In the genomic region with DNA sequence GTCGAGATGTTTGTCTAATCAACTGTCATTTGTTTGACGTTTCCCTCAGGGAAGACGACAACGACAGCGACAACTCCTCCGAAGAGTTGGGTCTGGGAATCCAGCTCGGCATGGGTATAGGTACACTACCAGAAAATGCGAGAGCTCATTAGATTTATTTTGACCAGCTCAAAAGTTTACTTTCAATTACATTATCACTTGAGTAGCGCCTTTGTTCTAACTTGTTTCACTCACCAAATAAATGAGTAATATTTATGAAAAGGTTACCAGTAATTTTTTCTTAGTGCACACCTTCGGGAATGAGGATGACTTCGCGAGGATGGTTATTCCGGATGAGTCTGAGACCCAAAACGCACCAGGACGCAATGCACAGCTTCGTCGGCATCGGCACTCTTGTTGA, we compare ENCODE assay signal across 1 fruit fly cellular context.
TF ChIP-seq lines count a peak whose summit lies in the region.

No protein-coding gene starts in this region.

TF ChIP-seq in whole organism, embryonic, 481 proteins besides CTCF, POLR2A, EP300 and RAD21 (continued from another document and continues in another):
- TF ChIP-seq cg (GFP tag; optimal IDR thresholded peaks at IDR 0.05; lab: Kevin White, UChicago), result no peak
- TF ChIP-seq ind (GFP tag; optimal IDR thresholded peaks at IDR 0.05; lab: Kevin White, UChicago), result peak; percentile 54
- peak; percentile 54 for TF ChIP-seq esg (GFP tag; conservative IDR thresholded peaks at IDR 0.05; lab: Robert Waterston, UW)
- no peak for TF ChIP-seq Poxn (GFP tag; IDR thresholded peaks at IDR 0.05; lab: Robert Waterston, UW)
- no peak for TF ChIP-seq sim (GFP tag; IDR thresholded peaks at IDR 0.05; lab: Robert Waterston, UW)
- TF ChIP-seq Mrtf (GFP tag; IDR thresholded peaks at IDR 0.05; lab: Robert Waterston, UW), result peak; percentile 26; the same call in 1 of the 3 replicates
- TF ChIP-seq Atf-2 (GFP tag; optimal IDR thresholded peaks at IDR 0.05; lab: Kevin White, UChicago), result peak; percentile 31
- peak; percentile 38 for TF ChIP-seq CG12155 (GFP tag; optimal IDR thresholded peaks at IDR 0.05; lab: Kevin White, UChicago)
- TF ChIP-seq zfh2 (GFP tag; optimal IDR thresholded peaks at IDR 0.05; lab: Kevin White, UChicago), result no peak
- TF ChIP-seq Max (GFP tag; optimal IDR thresholded peaks at IDR 0.05; lab: Kevin White, UChicago), result peak; percentile 16
- TF ChIP-seq da (GFP tag; optimal IDR thresholded peaks at IDR 0.05; lab: Kevin White, UChicago), result no peak
- no peak for TF ChIP-seq Lpt (GFP tag; optimal IDR thresholded peaks at IDR 0.05; lab: Kevin White, UChicago)
- TF ChIP-seq CG42726 (GFP tag; IDR thresholded peaks at IDR 0.05; lab: Robert Waterston, UW; ENCODE audit: partially characterized antibody), result no peak
- peak; percentile 20 for TF ChIP-seq CG1792 (GFP tag; optimal IDR thresholded peaks at IDR 0.05; lab: Kevin White, UChicago)
- TF ChIP-seq ap (GFP tag; IDR thresholded peaks at IDR 0.05; lab: Robert Waterston, UW), result peak; percentile 16; the same call in 1 of the 2 replicates
- TF ChIP-seq CG1603 (tag; optimal IDR thresholded peaks at IDR 0.05; lab: Kevin White, UChicago), result peak; percentile 83
- peak; percentile 28 for TF ChIP-seq HmgZ (tag; optimal IDR thresholded peaks at IDR 0.05; lab: Kevin White, UChicago)
- TF ChIP-seq cwo (GFP tag; optimal IDR thresholded peaks at IDR 0.05; lab: Kevin White, UChicago), result peak; percentile 28
- TF ChIP-seq zf30C (GFP tag; optimal IDR thresholded peaks at IDR 0.05; lab: Kevin White, UChicago), result peak; percentile 42
- peak; percentile 62 for TF ChIP-seq onecut (GFP tag; IDR thresholded peaks at IDR 0.05; lab: Robert Waterston, UW)
- TF ChIP-seq sug (tag; optimal IDR thresholded peaks at IDR 0.05; lab: Kevin White, UChicago), result peak; percentile 4
- TF ChIP-seq unpg (GFP tag; optimal IDR thresholded peaks at IDR 0.05; lab: Kevin White, UChicago), result peak; percentile 67
- peak; percentile 12 for TF ChIP-seq NC2α (GFP tag; optimal IDR thresholded peaks at IDR 0.05; lab: Kevin White, UChicago)
- TF ChIP-seq MESR4 (GFP tag; optimal IDR thresholded peaks at IDR 0.05; lab: Kevin White, UChicago), result no peak
- no peak for TF ChIP-seq cas (GFP tag; IDR thresholded peaks at IDR 0.05; lab: Robert Waterston, UW)
- TF ChIP-seq ase (GFP tag; IDR thresholded peaks at IDR 0.05; lab: Robert Waterston, UW), result peak; percentile 52; the same call in 1 of the 3 replicates
- peak; percentile 62 for TF ChIP-seq CG30403 (GFP tag; optimal IDR thresholded peaks at IDR 0.05; lab: Kevin White, UChicago)
- TF ChIP-seq Adf1 (GFP tag; IDR thresholded peaks at IDR 0.05; lab: Robert Waterston, UW), result no peak
- TF ChIP-seq Hey (tag; optimal IDR thresholded peaks at IDR 0.05; lab: Kevin White, UChicago), result no peak
- TF ChIP-seq caup (GFP tag; optimal IDR thresholded peaks at IDR 0.05; lab: Kevin White, UChicago; ENCODE audit: severe bottlenecking), result peak; percentile 62
- TF ChIP-seq Camta (GFP tag; optimal IDR thresholded peaks at IDR 0.05; lab: Kevin White, UChicago), result peak; percentile 53
- TF ChIP-seq Gsc (GFP tag; IDR thresholded peaks at IDR 0.05; lab: Robert Waterston, UW), result no peak
- TF ChIP-seq Stat92E (GFP tag; optimal IDR thresholded peaks at IDR 0.05; lab: Kevin White, UChicago), result no peak
- TF ChIP-seq CG4282 (GFP tag; optimal IDR thresholded peaks at IDR 0.05; lab: Kevin White, UChicago), result no peak
- peak; percentile 79 for TF ChIP-seq CG2678 (tag; optimal IDR thresholded peaks at IDR 0.05; lab: Kevin White, UChicago)
- no peak for TF ChIP-seq Sin3A (optimal IDR thresholded peaks at IDR 0.05; lab: Kevin White, UChicago)
- TF ChIP-seq aop (GFP tag; IDR thresholded peaks at IDR 0.05; lab: Robert Waterston, UW), result no peak
- peak; percentile 26; the same call in 1 of the 2 replicates for TF ChIP-seq CG32772 (GFP tag; IDR thresholded peaks at IDR 0.05; lab: Robert Waterston, UW)
- peak in 1 of 2 experiments; percentile 43 for TF ChIP-seq Eip74EF (GFP tag; optimal IDR thresholded peaks at IDR 0.05; lab: Kevin White, UChicago)
- peak; percentile 46 for TF ChIP-seq D19A (tag; optimal IDR thresholded peaks at IDR 0.05; lab: Kevin White, UChicago)
- TF ChIP-seq sisA (GFP tag; IDR thresholded peaks at IDR 0.05; lab: Robert Waterston, UW), result peak; percentile 61; the same call in 1 of the 2 replicates
- TF ChIP-seq Ada2b (GFP tag; IDR thresholded peaks at IDR 0.05; lab: Robert Waterston, UW), result peak; percentile 53; the same call in 1 of the 2 replicates
- peak; percentile 28 for TF ChIP-seq mam (GFP tag; optimal IDR thresholded peaks at IDR 0.05; lab: Kevin White, UChicago)
- peak; percentile 69 for TF ChIP-seq Xbp1 (GFP tag; optimal IDR thresholded peaks at IDR 0.05; lab: Kevin White, UChicago)
- TF ChIP-seq CG4360 (GFP tag; IDR thresholded peaks at IDR 0.05; lab: Robert Waterston, UW), result no peak
- TF ChIP-seq CG6272 (GFP tag; IDR thresholded peaks at IDR 0.05; lab: Robert Waterston, UW), result peak; percentile 47; the same call in 1 of the 2 replicates
- TF ChIP-seq crp (GFP tag; optimal IDR thresholded peaks at IDR 0.05; lab: Kevin White, UChicago), result no peak
- peak; percentile 71 for TF ChIP-seq Awh (GFP tag; IDR thresholded peaks at IDR 0.05; lab: Robert Waterston, UW)
- no peak for TF ChIP-seq HLH4C (GFP tag; IDR thresholded peaks at IDR 0.05; lab: Robert Waterston, UW; ENCODE audit: partially characterized antibody)
- no peak for TF ChIP-seq CG15696 (tag; optimal IDR thresholded peaks at IDR 0.05; lab: Kevin White, UChicago)
- TF ChIP-seq CG12219 (GFP tag; optimal IDR thresholded peaks at IDR 0.05; lab: Kevin White, UChicago), result peak; percentile 60
- TF ChIP-seq Pdp1 (GFP tag; optimal IDR thresholded peaks at IDR 0.05; lab: Kevin White, UChicago), result peak; percentile 59 to 64
- TF ChIP-seq jing (GFP tag; optimal IDR thresholded peaks at IDR 0.05; lab: Kevin White, UChicago), result peak; percentile 51
- TF ChIP-seq CG16779 (GFP tag; IDR thresholded peaks at IDR 0.05; lab: Robert Waterston, UW), result no peak
- TF ChIP-seq D (optimal IDR thresholded peaks at IDR 0.05; lab: Kevin White, UChicago), result no peak
- TF ChIP-seq D (GFP tag; optimal IDR thresholded peaks at IDR 0.05; lab: Kevin White, UChicago), result no peak
- peak; percentile 65 for TF ChIP-seq jumu (GFP tag; optimal IDR thresholded peaks at IDR 0.05; lab: Kevin White, UChicago)
- TF ChIP-seq crol (GFP tag; IDR thresholded peaks at IDR 0.05; lab: Robert Waterston, UW), result no peak
- TF ChIP-seq CG12299 (tag; optimal IDR thresholded peaks at IDR 0.05; lab: Kevin White, UChicago), result peak; percentile 61
- TF ChIP-seq tx (GFP tag; optimal IDR thresholded peaks at IDR 0.05; lab: Kevin White, UChicago), result peak; percentile 23
- TF ChIP-seq danr (GFP tag; IDR thresholded peaks at IDR 0.05; lab: Robert Waterston, UW), result no peak
- TF ChIP-seq Side (GFP tag; optimal IDR thresholded peaks at IDR 0.05; lab: Kevin White, UChicago), result peak; percentile 64
- no peak for TF ChIP-seq Sry-β (GFP tag; optimal IDR thresholded peaks at IDR 0.05; lab: Kevin White, UChicago)
- TF ChIP-seq CG1529 (GFP tag; optimal IDR thresholded peaks at IDR 0.05; lab: Kevin White, UChicago), result peak; percentile 32
- TF ChIP-seq CG2129 (GFP tag; IDR thresholded peaks at IDR 0.05; lab: Robert Waterston, UW; ENCODE audit: partially characterized antibody), result no peak
- TF ChIP-seq ERR (GFP tag; optimal IDR thresholded peaks at IDR 0.05; lab: Kevin White, UChicago), result no peak
- peak; percentile 59 for TF ChIP-seq Six4 (GFP tag; optimal IDR thresholded peaks at IDR 0.05; lab: Kevin White, UChicago)
- TF ChIP-seq hb (GFP tag; IDR thresholded peaks at IDR 0.05; lab: Robert Waterston, UW; ENCODE audit: partially characterized antibody), result no peak
- no peak for TF ChIP-seq CG31224 (GFP tag; IDR thresholded peaks at IDR 0.05; lab: Robert Waterston, UW)
- TF ChIP-seq CkIIα-i1 (GFP tag; IDR thresholded peaks at IDR 0.05; lab: Robert Waterston, UW), result no peak
- TF ChIP-seq gcm2 (GFP tag; optimal IDR thresholded peaks at IDR 0.05; lab: Kevin White, UChicago), result no peak
- peak; percentile 16 for TF ChIP-seq maf-S (GFP tag; optimal IDR thresholded peaks at IDR 0.05; lab: Kevin White, UChicago)
- peak; percentile 22 for TF ChIP-seq CHES-1-like (GFP tag; optimal IDR thresholded peaks at IDR 0.05; lab: Kevin White, UChicago)
- peak; percentile 63 for TF ChIP-seq Antp (GFP tag; optimal IDR thresholded peaks at IDR 0.05; lab: Kevin White, UChicago)
- no peak for TF ChIP-seq sob (GFP tag; IDR thresholded peaks at IDR 0.05; lab: Robert Waterston, UW)
- TF ChIP-seq lola (GFP tag; optimal IDR thresholded peaks at IDR 0.05; lab: Kevin White, UChicago), result peak in 1 of 3 experiments; percentile 57
- no peak for TF ChIP-seq NC2β (GFP tag; optimal IDR thresholded peaks at IDR 0.05; lab: Kevin White, UChicago)
- TF ChIP-seq Hr3 (GFP tag; optimal IDR thresholded peaks at IDR 0.05; lab: Kevin White, UChicago), result peak; percentile 40
- no peak for TF ChIP-seq CG5180 (GFP tag; optimal IDR thresholded peaks at IDR 0.05; lab: Kevin White, UChicago)
- peak; percentile 59 for TF ChIP-seq CG4424 (GFP tag; optimal IDR thresholded peaks at IDR 0.05; lab: Kevin White, UChicago)
- TF ChIP-seq CG6254 (GFP tag; optimal IDR thresholded peaks at IDR 0.05; lab: Kevin White, UChicago), result no peak
- peak; percentile 51; the same call in 2 of the 3 replicates for TF ChIP-seq tgo (GFP tag; IDR thresholded peaks at IDR 0.05; lab: Robert Waterston, UW)
- peak; percentile 45 for TF ChIP-seq nerfin-1 (tag; optimal IDR thresholded peaks at IDR 0.05; lab: Kevin White, UChicago)
- no peak for TF ChIP-seq CG11085 (GFP tag; IDR thresholded peaks at IDR 0.05; lab: Robert Waterston, UW)
- TF ChIP-seq Tbp (GFP tag; optimal IDR thresholded peaks at IDR 0.05; lab: Kevin White, UChicago), result no peak
- no peak for TF ChIP-seq CG11723 (GFP tag; optimal IDR thresholded peaks at IDR 0.05; lab: Kevin White, UChicago)
- peak; percentile 55 for TF ChIP-seq Ssrp (tag; optimal IDR thresholded peaks at IDR 0.05; lab: Kevin White, UChicago)
- no peak for TF ChIP-seq stwl (tag; optimal IDR thresholded peaks at IDR 0.05; lab: Kevin White, UChicago)
- no peak for TF ChIP-seq Doc3 (GFP tag; IDR thresholded peaks at IDR 0.05; lab: Robert Waterston, UW; ENCODE audit: partially characterized antibody)
- no peak for TF ChIP-seq Vsx1 (GFP tag; optimal IDR thresholded peaks at IDR 0.05; lab: Kevin White, UChicago)
- peak; percentile 11 for TF ChIP-seq CG8359 (GFP tag; optimal IDR thresholded peaks at IDR 0.05; lab: Kevin White, UChicago; ENCODE audit: borderline replicate concordance)
- no peak for TF ChIP-seq cato (GFP tag; optimal IDR thresholded peaks at IDR 0.05; lab: Kevin White, UChicago; ENCODE audit: borderline replicate concordance)
- no peak for TF ChIP-seq jigr1 (GFP tag; IDR thresholded peaks at IDR 0.05; lab: Robert Waterston, UW)
- no peak for TF ChIP-seq CG6175 (GFP tag; IDR thresholded peaks at IDR 0.05; lab: Robert Waterston, UW)
- TF ChIP-seq CG16863 (GFP tag; optimal IDR thresholded peaks at IDR 0.05; lab: Kevin White, UChicago), result peak; percentile 48
- TF ChIP-seq emc (GFP tag; optimal IDR thresholded peaks at IDR 0.05; lab: Kevin White, UChicago), result no peak
- peak; percentile 49 for TF ChIP-seq her (GFP tag; optimal IDR thresholded peaks at IDR 0.05; lab: Kevin White, UChicago)
- no peak for TF ChIP-seq CG2116 (GFP tag; optimal IDR thresholded peaks at IDR 0.05; lab: Kevin White, UChicago)
- peak; percentile 49 for TF ChIP-seq CG17385 (GFP tag; optimal IDR thresholded peaks at IDR 0.05; lab: Kevin White, UChicago)
- TF ChIP-seq CG12659 (GFP tag; optimal IDR thresholded peaks at IDR 0.05; lab: Kevin White, UChicago), result peak; percentile 27
- TF ChIP-seq vvl (GFP tag; IDR thresholded peaks at IDR 0.05; lab: Robert Waterston, UW), result peak; percentile 85
- TF ChIP-seq ttk (GFP tag; IDR thresholded peaks at IDR 0.05; lab: Robert Waterston, UW), result peak; percentile 65
- no peak for TF ChIP-seq Dref (GFP tag; IDR thresholded peaks at IDR 0.05; lab: Robert Waterston, UW)
- TF ChIP-seq CG4617 (GFP tag; optimal IDR thresholded peaks at IDR 0.05; lab: Kevin White, UChicago; ENCODE audit: borderline replicate concordance), result no peak
- TF ChIP-seq CG11560 (tag; IDR thresholded peaks at IDR 0.05; lab: Robert Waterston, UW), result 0 out of 3 replicates have a peak, but pooled peaks have one; percentile 30
- no peak; the same call in 1 of the 2 replicates for TF ChIP-seq E2f2 (GFP tag; IDR thresholded peaks at IDR 0.05; lab: Robert Waterston, UW)
- TF ChIP-seq gsb-n (tag; optimal IDR thresholded peaks at IDR 0.05; lab: Kevin White, UChicago), result peak; percentile 57
- peak; percentile 94 for TF ChIP-seq Med (GFP tag; lab: Kevin White, UChicago)
- peak; percentile 39 for TF ChIP-seq org-1 (GFP tag; optimal IDR thresholded peaks at IDR 0.05; lab: Kevin White, UChicago)
- TF ChIP-seq lab (GFP tag; optimal IDR thresholded peaks at IDR 0.05; lab: Kevin White, UChicago), result peak; percentile 62
- TF ChIP-seq seq (GFP tag; IDR thresholded peaks at IDR 0.05; lab: Robert Waterston, UW), result peak; percentile 61; the same call in 1 of the 2 replicates
- TF ChIP-seq rib (GFP tag; IDR thresholded peaks at IDR 0.05; lab: Robert Waterston, UW), result no peak
- TF ChIP-seq bsh (GFP tag; optimal IDR thresholded peaks at IDR 0.05; lab: Kevin White, UChicago), result peak in 1 of 2 experiments; percentile 81
- peak; percentile 40 for TF ChIP-seq CG1602 (GFP tag; optimal IDR thresholded peaks at IDR 0.05; lab: Kevin White, UChicago)
- no peak for TF ChIP-seq pan (optimal IDR thresholded peaks at IDR 0.05; lab: Kevin White, UChicago)
- TF ChIP-seq pan (GFP tag; optimal IDR thresholded peaks at IDR 0.05 in 1 of 2, IDR thresholded peaks at IDR 0.05 in 1 of 2), result peak in 1 of 2 experiments; percentile 42
- peak; percentile 63 for TF ChIP-seq CG10366 (GFP tag; IDR thresholded peaks at IDR 0.05; lab: Robert Waterston, UW)
- TF ChIP-seq btn (GFP tag; optimal IDR thresholded peaks at IDR 0.05; lab: Kevin White, UChicago), result peak; percentile 20
- TF ChIP-seq CG11696 (GFP tag; IDR thresholded peaks at IDR 0.05; lab: Robert Waterston, UW), result no peak
- peak; percentile 53 for TF ChIP-seq fd64A (GFP tag; optimal IDR thresholded peaks at IDR 0.05; lab: Kevin White, UChicago)
- peak; percentile 51 for TF ChIP-seq CG7786 (GFP tag; optimal IDR thresholded peaks at IDR 0.05; lab: Kevin White, UChicago)
- TF ChIP-seq CG11695 (GFP tag; IDR thresholded peaks at IDR 0.05; lab: Robert Waterston, UW), result peak; percentile 42; the same call in 2 of the 3 replicates
- peak; percentile 41 for TF ChIP-seq tio (GFP tag; optimal IDR thresholded peaks at IDR 0.05; lab: Kevin White, UChicago)
- TF ChIP-seq pzg (GFP tag; optimal IDR thresholded peaks at IDR 0.05; lab: Kevin White, UChicago), result no peak
- TF ChIP-seq CG2199 (GFP tag; IDR thresholded peaks at IDR 0.05; lab: Robert Waterston, UW), result 0 out of 3 replicates have a peak, but pooled peaks have one; percentile 20
- peak; percentile 24 for TF ChIP-seq CG4707 (GFP tag; optimal IDR thresholded peaks at IDR 0.05; lab: Kevin White, UChicago)
